Fruit fly (Drosophila melanogaster): Measurements from ENCODE around the gene CG42717.

Gene CG42717

DNA sequence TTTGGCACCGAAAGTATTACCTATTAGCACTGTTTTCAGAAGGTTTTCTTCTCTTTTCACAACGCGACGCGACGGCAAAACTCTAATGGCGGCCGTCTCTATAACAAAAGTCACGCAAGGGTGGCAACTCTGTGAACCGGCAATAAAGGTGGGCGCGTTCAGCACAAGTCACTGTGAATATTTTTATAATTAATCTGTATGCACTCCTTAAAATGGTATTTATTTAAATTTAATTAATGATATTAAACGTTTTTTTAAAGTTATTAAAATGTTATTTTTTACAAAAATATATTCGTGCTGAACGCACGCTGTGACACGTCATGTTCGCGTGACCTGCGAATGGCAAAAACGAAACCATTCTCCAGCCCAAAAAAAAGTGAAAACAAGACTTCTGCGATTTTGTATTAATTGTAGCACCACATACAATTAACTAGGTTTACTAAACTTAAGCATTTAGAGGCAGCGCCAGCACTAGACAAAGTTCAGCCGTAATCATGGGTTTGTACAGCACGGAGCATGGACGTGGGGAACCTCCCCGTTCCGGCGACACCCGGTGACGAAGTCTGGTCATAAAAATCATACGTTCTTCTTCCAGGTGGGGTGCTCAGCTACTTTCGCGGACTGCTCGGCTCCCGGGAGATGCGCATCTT lies 50.1 kb downstream of the CG42717 start, which contains the start of the genes brm and Arl1 (continued):
- TF ChIP-seq CG13123 (GFP tag; optimal IDR thresholded peaks at IDR 0.05), result peak; percentile 95
- TF ChIP-seq HmgZ (tag; optimal IDR thresholded peaks at IDR 0.05), result peak; percentile 99
- TF ChIP-seq tx (GFP tag; optimal IDR thresholded peaks at IDR 0.05), result peak; percentile 83
- peak; percentile 36 for TF ChIP-seq Myb (GFP tag; optimal IDR thresholded peaks at IDR 0.05)
- peak; percentile 94 for TF ChIP-seq CG15514 (GFP tag; optimal IDR thresholded peaks at IDR 0.05)
- TF ChIP-seq Dbx (GFP tag; IDR thresholded peaks at IDR 0.05), result peak; percentile 99
- TF ChIP-seq Fer2 (tag; optimal IDR thresholded peaks at IDR 0.05), result peak; percentile 98
- TF ChIP-seq gt (GFP tag; IDR thresholded peaks at IDR 0.05), result peak; percentile 98
- TF ChIP-seq eve (GFP tag; optimal IDR thresholded peaks at IDR 0.05), result no peak
- peak; percentile 99 for TF ChIP-seq CG6689 (GFP tag; IDR thresholded peaks at IDR 0.05)
- TF ChIP-seq run (tag; optimal IDR thresholded peaks at IDR 0.05), result peak; percentile 80
- TF ChIP-seq Optix (GFP tag; IDR thresholded peaks at IDR 0.05), result peak; percentile 98
- TF ChIP-seq Bgb (GFP tag; IDR thresholded peaks at IDR 0.05; ENCODE audit: partially characterized antibody), result peak; percentile 30
- peak; percentile 83 for TF ChIP-seq Bdp1 (GFP tag; optimal IDR thresholded peaks at IDR 0.05)
- peak; percentile 80 for TF ChIP-seq Dip2 (GFP tag; IDR thresholded peaks at IDR 0.05)
- TF ChIP-seq tup (GFP tag; optimal IDR thresholded peaks at IDR 0.05), result peak; percentile 96
- TF ChIP-seq sc (optimal IDR thresholded peaks at IDR 0.05), result no peak
- peak; percentile 96 for TF ChIP-seq sc (GFP tag; optimal IDR thresholded peaks at IDR 0.05)
- TF ChIP-seq gcm (GFP tag; optimal IDR thresholded peaks at IDR 0.05), result peak; percentile 94
- TF ChIP-seq CG1233 (GFP tag; optimal IDR thresholded peaks at IDR 0.05), result peak; percentile 99
- peak; percentile 98 for TF ChIP-seq fd96Cb (tag; optimal IDR thresholded peaks at IDR 0.05)
- TF ChIP-seq Sry-δ (GFP tag; optimal IDR thresholded peaks at IDR 0.05), result peak; percentile 63
- peak; percentile 82 for TF ChIP-seq pfk (GFP tag; optimal IDR thresholded peaks at IDR 0.05)
- TF ChIP-seq CG2875 (GFP tag; optimal IDR thresholded peaks at IDR 0.05), result peak; percentile 82
- TF ChIP-seq nerfin-1 (tag; optimal IDR thresholded peaks at IDR 0.05), result peak; percentile 97
- TF ChIP-seq Rx (GFP tag; IDR thresholded peaks at IDR 0.05), result peak; percentile 99
- TF ChIP-seq Six4 (GFP tag; optimal IDR thresholded peaks at IDR 0.05), result peak; percentile 95
- peak; percentile 99 for TF ChIP-seq peb (GFP tag; IDR thresholded peaks at IDR 0.05)
- TF ChIP-seq CG11398 (GFP tag; optimal IDR thresholded peaks at IDR 0.05), result peak; percentile 73
- peak; percentile 99 for TF ChIP-seq Oaz (GFP tag; IDR thresholded peaks at IDR 0.05)
- peak; percentile 88 for TF ChIP-seq Bteb2 (GFP tag; optimal IDR thresholded peaks at IDR 0.05)
- TF ChIP-seq bowl (GFP tag; IDR thresholded peaks at IDR 0.05), result peak; percentile 97
- no peak; the same call in 1 of the 2 replicates for TF ChIP-seq inv (GFP tag; IDR thresholded peaks at IDR 0.05; ENCODE audit: partially characterized antibody)
- TF ChIP-seq CG9437 (GFP tag; optimal IDR thresholded peaks at IDR 0.05), result peak; percentile 90
- peak; percentile 98 for TF ChIP-seq CG11695 (GFP tag; IDR thresholded peaks at IDR 0.05)
- TF ChIP-seq Chrac-16 (GFP tag; optimal IDR thresholded peaks at IDR 0.05), result peak; percentile 98
- no peak for TF ChIP-seq pan (optimal IDR thresholded peaks at IDR 0.05)
- peak in 1 of 2 experiments; percentile 99 for TF ChIP-seq pan (GFP tag; optimal IDR thresholded peaks at IDR 0.05 in 1 of 2, IDR thresholded peaks at IDR 0.05 in 1 of 2)
- TF ChIP-seq hkb (optimal IDR thresholded peaks at IDR 0.05), result no peak
- peak; percentile 99 for TF ChIP-seq hkb (GFP tag; IDR thresholded peaks at IDR 0.05)
- peak; percentile 93 for TF ChIP-seq chn (GFP tag; optimal IDR thresholded peaks at IDR 0.05)
- peak; percentile 96 for TF ChIP-seq CG43689 (GFP tag; IDR thresholded peaks at IDR 0.05)
- TF ChIP-seq rib (GFP tag; IDR thresholded peaks at IDR 0.05), result peak; percentile 99
- TF ChIP-seq CG12659 (GFP tag; optimal IDR thresholded peaks at IDR 0.05), result peak; percentile 99
- peak; percentile 98 for TF ChIP-seq CG30431 (GFP tag; optimal IDR thresholded peaks at IDR 0.05)
- TF ChIP-seq Ets97D (GFP tag; optimal IDR thresholded peaks at IDR 0.05), result peak; percentile 85
- peak; percentile 98 for TF ChIP-seq CG12104 (GFP tag; optimal IDR thresholded peaks at IDR 0.05)
- TF ChIP-seq odd (GFP tag; optimal IDR thresholded peaks at IDR 0.05), result peak; percentile 94
- TF ChIP-seq CG14441 (GFP tag; IDR thresholded peaks at IDR 0.05), result peak; percentile 99
- no peak for TF ChIP-seq mld (GFP tag; IDR thresholded peaks at IDR 0.05; ENCODE audit: partially characterized antibody)
- TF ChIP-seq Max (GFP tag; optimal IDR thresholded peaks at IDR 0.05), result peak; percentile 98

Measured in whole organism, embryonic.